Fruit fly (Drosophila melanogaster): Measurements from ENCODE around the gene CG2004.

Gene CG2004

DNA sequence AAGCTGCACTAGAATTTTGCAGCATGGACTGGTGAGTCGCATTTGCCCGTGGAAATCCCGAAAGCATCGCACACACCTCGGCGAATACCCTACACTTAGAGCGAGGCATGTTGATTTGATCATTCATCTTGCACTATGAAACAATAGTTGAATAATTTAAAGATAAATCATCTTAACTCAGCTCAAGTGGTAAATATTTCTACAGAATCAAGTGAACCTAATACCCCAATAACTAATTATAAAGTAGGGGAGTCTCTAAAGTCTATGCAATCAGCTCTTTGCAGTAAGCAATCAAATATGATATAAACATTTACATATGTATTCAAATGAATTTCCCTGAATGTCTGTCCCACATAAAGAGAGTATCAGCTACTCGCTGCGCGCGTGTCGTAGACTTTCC lies 37.3 kb downstream of the CG2004 start (continued):
- TF ChIP-seq Sox102F (GFP tag; optimal IDR thresholded peaks at IDR 0.05) (peak; percentile 14), CG7368 (GFP tag; optimal IDR thresholded peaks at IDR 0.05) (peak; percentile 45), CG10669 (GFP tag; optimal IDR thresholded peaks at IDR 0.05) (no peak), ss (GFP tag; optimal IDR thresholded peaks at IDR 0.05) (peak; percentile 7 to 62), CG8119 (GFP tag; IDR thresholded peaks at IDR 0.05) (peak; percentile 12; the same call in 2 of the 3 replicates), Met (GFP tag; optimal IDR thresholded peaks at IDR 0.05) (peak; percentile 69), salr (GFP tag; optimal IDR thresholded peaks at IDR 0.05) (no peak), cyc (GFP tag; optimal IDR thresholded peaks at IDR 0.05) (peak; percentile 35), Sox15 (GFP tag; optimal IDR thresholded peaks at IDR 0.05) (no peak), CG15336 (GFP tag; IDR thresholded peaks at IDR 0.05) (peak; percentile 52), CG34406 (GFP tag; optimal IDR thresholded peaks at IDR 0.05) (no peak), fkh (GFP tag; optimal IDR thresholded peaks at IDR 0.05) (peak; percentile 14), esn (GFP tag; optimal IDR thresholded peaks at IDR 0.05) (peak; percentile 58)

DNA sequence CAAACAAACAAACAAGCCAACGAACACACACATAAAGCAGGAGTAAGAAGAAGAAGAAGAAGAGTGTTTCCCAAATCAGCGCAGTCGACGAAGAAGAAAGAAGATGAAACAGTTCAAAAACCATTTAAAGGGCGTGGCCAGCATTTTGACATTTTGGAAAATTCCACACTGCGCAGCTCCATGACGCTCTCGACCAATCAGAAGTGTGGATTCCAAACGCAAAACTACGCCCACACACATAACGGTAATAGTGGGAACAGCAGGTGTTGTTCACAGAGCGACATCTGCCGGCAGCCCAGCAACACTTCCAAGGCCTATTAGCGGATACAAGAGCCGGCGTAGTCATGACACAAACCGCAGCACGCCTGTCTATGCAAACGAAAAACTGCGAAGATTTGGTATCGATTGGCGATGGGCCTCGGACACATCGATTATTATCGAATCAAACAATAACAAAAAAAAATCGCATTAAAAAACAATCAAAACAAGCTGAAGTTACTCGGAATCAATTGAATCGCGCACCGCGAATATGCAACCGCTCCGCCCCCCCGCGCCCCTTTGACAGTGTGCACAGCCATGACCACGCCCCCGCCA lies 38.0 kb downstream of the CG2004 start, which contains the start of gene Rubicon:
Rubicon (plus strand) TSS at position 433 of the 594 bp plus-strand sequence.
- TF ChIP-seq Eip93F (GFP tag; optimal IDR thresholded peaks at IDR 0.05) (no peak), Sox14 (GFP tag; optimal IDR thresholded peaks at IDR 0.05) (peak; percentile 39), ss (GFP tag; optimal IDR thresholded peaks at IDR 0.05) (peak; percentile 67 to 71), Met (GFP tag; optimal IDR thresholded peaks at IDR 0.05) (no peak), CG8119 (GFP tag; IDR thresholded peaks at IDR 0.05) (peak; percentile 82), Gug (GFP tag; IDR thresholded peaks at IDR 0.05) (peak; percentile 68), CG15336 (GFP tag; IDR thresholded peaks at IDR 0.05) (peak; percentile 70), Sox15 (GFP tag; optimal IDR thresholded peaks at IDR 0.05) (no peak), CG32006 (GFP tag; optimal IDR thresholded peaks at IDR 0.05) (peak; percentile 41), topi (GFP tag; optimal IDR thresholded peaks at IDR 0.05) (no peak), CG8632 (GFP tag; optimal IDR thresholded peaks at IDR 0.05) (no peak), CG31627 (GFP tag; optimal IDR thresholded peaks at IDR 0.05) (no peak), eg (GFP tag; IDR thresholded peaks at IDR 0.05) (peak; percentile 88), CG11902 (GFP tag; optimal IDR thresholded peaks at IDR 0.05) (no peak), CG10669 (GFP tag; optimal IDR thresholded peaks at IDR 0.05) (peak; percentile 60), Ets21C (GFP tag; optimal IDR thresholded peaks at IDR 0.05) (no peak), CG6276 (GFP tag; optimal IDR thresholded peaks at IDR 0.05) (peak; percentile 81), CG11294 (GFP tag; IDR thresholded peaks at IDR 0.05) (no peak), vri (GFP tag; optimal IDR thresholded peaks at IDR 0.05) (no peak), svp (GFP tag) (peak; percentile 44), CG6163 (GFP tag; IDR thresholded peaks at IDR 0.05) (peak; percentile 84), dac (GFP tag; optimal IDR thresholded peaks at IDR 0.05) (peak; percentile 42), fd85E (GFP tag; optimal IDR thresholded peaks at IDR 0.05) (no peak), OdsH (GFP tag; optimal IDR thresholded peaks at IDR 0.05) (peak; percentile 4), CG16779 (tag; optimal IDR thresholded peaks at IDR 0.05) (peak; percentile 64), esn (GFP tag; optimal IDR thresholded peaks at IDR 0.05) (peak; percentile 0), Blimp-1 (GFP tag; optimal IDR thresholded peaks at IDR 0.05) (no peak), Ets96B (tag; optimal IDR thresholded peaks at IDR 0.05) (peak; percentile 53), dsx (GFP tag; optimal IDR thresholded peaks at IDR 0.05; ENCODE audit: poor library complexity, severe bottlenecking) (peak; percentile 49), CG6792 (GFP tag; optimal IDR thresholded peaks at IDR 0.05) (no peak), Eip75B (GFP tag; optimal IDR thresholded peaks at IDR 0.05) (no peak), Hr4 (GFP tag; optimal IDR thresholded peaks at IDR 0.05) (no peak), Hr39 (GFP tag; optimal IDR thresholded peaks at IDR 0.05) (no peak), cyc (GFP tag; optimal IDR thresholded peaks at IDR 0.05) (peak; percentile 33), spab (GFP tag; optimal IDR thresholded peaks at IDR 0.05) (peak; percentile 58), CG1621 (tag; optimal IDR thresholded peaks at IDR 0.05) (peak; percentile 77), Eip78C (GFP tag) (peak; percentile 19), CG3919 (GFP tag; optimal IDR thresholded peaks at IDR 0.05) (peak; percentile 29), CG7368 (GFP tag; optimal IDR thresholded peaks at IDR 0.05) (no peak), Lpt (GFP tag; optimal IDR thresholded peaks at IDR 0.05) (no peak), Hr38 (GFP tag; optimal IDR thresholded peaks at IDR 0.05) (no peak), CG6854 (GFP tag; optimal IDR thresholded peaks at IDR 0.05) (peak; percentile 5), CG6808 (GFP tag; optimal IDR thresholded peaks at IDR 0.05) (peak; percentile 75), pdm3 (GFP tag; optimal IDR thresholded peaks at IDR 0.05) (peak; percentile 9)

All from whole organism, prepupa.